Fruit fly (Drosophila melanogaster): ENCODE data around the gene chp.

chp gene

DNA sequence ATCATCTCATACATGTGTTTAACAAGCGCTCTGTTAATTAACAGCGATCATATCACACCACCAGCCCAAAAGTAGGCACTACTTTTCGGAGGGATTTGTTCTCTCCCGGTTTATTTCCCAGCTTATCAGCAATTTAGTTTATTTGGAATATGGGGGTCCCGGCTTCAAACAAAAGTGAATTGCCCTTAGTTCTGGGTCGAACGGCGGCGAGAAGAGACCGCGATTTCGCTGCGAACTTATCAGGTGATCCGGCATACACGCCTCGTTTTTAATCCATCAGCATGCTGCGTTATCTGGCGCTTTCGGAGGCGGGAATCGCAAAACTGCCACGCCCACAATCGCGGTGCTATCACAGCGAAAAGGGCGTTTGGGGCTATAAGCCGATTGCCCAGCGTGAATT, 13.8 kb downstream of the chp start, which contains the start of gene CG1544:
CG1544 (plus strand) TSS at position 186 of the 400 bp plus-strand sequence.
- 0 out of 2 replicates have a peak, but pooled peaks have one; percentile 21 for TF ChIP-seq Atf6 (GFP tag; IDR thresholded peaks at IDR 0.05)
- no peak for TF ChIP-seq repo (GFP tag; optimal IDR thresholded peaks at IDR 0.05)
- peak; percentile 79 for TF ChIP-seq Med (GFP tag)
- peak; percentile 65 for TF ChIP-seq gcm (GFP tag; optimal IDR thresholded peaks at IDR 0.05)
- TF ChIP-seq stwl (tag; optimal IDR thresholded peaks at IDR 0.05), result peak; percentile 32
- no peak for TF ChIP-seq CG14050 (GFP tag; IDR thresholded peaks at IDR 0.05)
- TF ChIP-seq NFAT (GFP tag; IDR thresholded peaks at IDR 0.05), result peak; percentile 16; the same call in 1 of the 2 replicates
- 0 out of 3 replicates have a peak, but pooled peaks have one; percentile 12 for TF ChIP-seq HLH4C (GFP tag; IDR thresholded peaks at IDR 0.05; ENCODE audit: partially characterized antibody)
- TF ChIP-seq CG17359 (tag; optimal IDR thresholded peaks at IDR 0.05), result no peak
- peak; percentile 69 for TF ChIP-seq Jarid2 (GFP tag; optimal IDR thresholded peaks at IDR 0.05)
- no peak for TF ChIP-seq Ravus (GFP tag; IDR thresholded peaks at IDR 0.05)
- no peak for TF ChIP-seq Fer1 (GFP tag; optimal IDR thresholded peaks at IDR 0.05)
- no peak for TF ChIP-seq wor (GFP tag; IDR thresholded peaks at IDR 0.05)
- no peak for TF ChIP-seq CG15011 (GFP tag; optimal IDR thresholded peaks at IDR 0.05)
- no peak for TF ChIP-seq sim (GFP tag; IDR thresholded peaks at IDR 0.05)
- TF ChIP-seq CG4360 (GFP tag; IDR thresholded peaks at IDR 0.05), result 0 out of 2 replicates have a peak, but pooled peaks have one; percentile 23
- no peak for TF ChIP-seq otp (GFP tag; IDR thresholded peaks at IDR 0.05)
- no peak for TF ChIP-seq vfl (GFP tag; optimal IDR thresholded peaks at IDR 0.05)
- TF ChIP-seq Dbx (GFP tag; IDR thresholded peaks at IDR 0.05), result peak; percentile 27; the same call in 1 of the 3 replicates
- 0 out of 3 replicates have a peak, but pooled peaks have one; percentile 24 for TF ChIP-seq zfh1 (GFP tag; IDR thresholded peaks at IDR 0.05)
- TF ChIP-seq Ptx1 (GFP tag; IDR thresholded peaks at IDR 0.05), result no peak
- no peak for TF ChIP-seq CG11696 (GFP tag; IDR thresholded peaks at IDR 0.05)
- no peak for TF ChIP-seq sima (GFP tag; optimal IDR thresholded peaks at IDR 0.05)
- no peak for TF ChIP-seq CG10959 (GFP tag; IDR thresholded peaks at IDR 0.05)
- 0 out of 2 replicates have a peak, but pooled peaks have one; percentile 32 for TF ChIP-seq rib (GFP tag; IDR thresholded peaks at IDR 0.05)
- no peak for TF ChIP-seq CG13775 (GFP tag; optimal IDR thresholded peaks at IDR 0.05)
- TF ChIP-seq BtbVII (GFP tag; optimal IDR thresholded peaks at IDR 0.05), result peak; percentile 41
- TF ChIP-seq fd64A (GFP tag; optimal IDR thresholded peaks at IDR 0.05), result no peak
- no peak for TF ChIP-seq dmrt11E (tag; optimal IDR thresholded peaks at IDR 0.05)
- TF ChIP-seq sug (tag; optimal IDR thresholded peaks at IDR 0.05), result peak; percentile 98
- TF ChIP-seq luna (GFP tag; optimal IDR thresholded peaks at IDR 0.05), result no peak
- TF ChIP-seq CG18599 (GFP tag; optimal IDR thresholded peaks at IDR 0.05), result peak; percentile 32
- no peak for TF ChIP-seq CG42726 (GFP tag; IDR thresholded peaks at IDR 0.05; ENCODE audit: partially characterized antibody)
- no peak for TF ChIP-seq Meics (GFP tag; optimal IDR thresholded peaks at IDR 0.05)
- TF ChIP-seq Pdp1 (GFP tag; optimal IDR thresholded peaks at IDR 0.05), result no peak
- TF ChIP-seq CG12769 (tag; optimal IDR thresholded peaks at IDR 0.05), result peak; percentile 94
- TF ChIP-seq bcd (GFP tag; optimal IDR thresholded peaks at IDR 0.05), result no peak
- peak; percentile 13 for TF ChIP-seq B-H2 (GFP tag; optimal IDR thresholded peaks at IDR 0.05)
- TF ChIP-seq CG11398 (GFP tag; optimal IDR thresholded peaks at IDR 0.05), result no peak
- TF ChIP-seq pan (optimal IDR thresholded peaks at IDR 0.05), result no peak
- TF ChIP-seq pan (GFP tag; optimal IDR thresholded peaks at IDR 0.05 in 1 of 2, IDR thresholded peaks at IDR 0.05 in 1 of 2), result peak in 1 of 2 experiments; percentile 7
- no peak for TF ChIP-seq CG10462 (GFP tag; optimal IDR thresholded peaks at IDR 0.05)
- TF ChIP-seq exex (tag; optimal IDR thresholded peaks at IDR 0.05), result peak; percentile 69
- TF ChIP-seq ase (GFP tag; IDR thresholded peaks at IDR 0.05), result no peak
- no peak for TF ChIP-seq CG12071 (GFP tag; optimal IDR thresholded peaks at IDR 0.05)
- TF ChIP-seq pum (GFP tag; optimal IDR thresholded peaks at IDR 0.05), result no peak
- TF ChIP-seq caup (GFP tag; optimal IDR thresholded peaks at IDR 0.05; ENCODE audit: severe bottlenecking), result peak; percentile 0
- no peak for TF ChIP-seq ERR (GFP tag; optimal IDR thresholded peaks at IDR 0.05)
- TF ChIP-seq Chrac-16 (GFP tag; optimal IDR thresholded peaks at IDR 0.05), result no peak
- TF ChIP-seq CG17802 (tag; optimal IDR thresholded peaks at IDR 0.05), result no peak
- peak; percentile 13 for TF ChIP-seq pita (GFP tag; optimal IDR thresholded peaks at IDR 0.05)

Measured in whole organism, embryonic.